Worm (Caenorhabditis elegans): ENCODE results near the gene epn-1.
A peak's percentile ranks its signal among the peaks of the same experiment; 100 is the strongest.

The epn-1 gene

DNA sequence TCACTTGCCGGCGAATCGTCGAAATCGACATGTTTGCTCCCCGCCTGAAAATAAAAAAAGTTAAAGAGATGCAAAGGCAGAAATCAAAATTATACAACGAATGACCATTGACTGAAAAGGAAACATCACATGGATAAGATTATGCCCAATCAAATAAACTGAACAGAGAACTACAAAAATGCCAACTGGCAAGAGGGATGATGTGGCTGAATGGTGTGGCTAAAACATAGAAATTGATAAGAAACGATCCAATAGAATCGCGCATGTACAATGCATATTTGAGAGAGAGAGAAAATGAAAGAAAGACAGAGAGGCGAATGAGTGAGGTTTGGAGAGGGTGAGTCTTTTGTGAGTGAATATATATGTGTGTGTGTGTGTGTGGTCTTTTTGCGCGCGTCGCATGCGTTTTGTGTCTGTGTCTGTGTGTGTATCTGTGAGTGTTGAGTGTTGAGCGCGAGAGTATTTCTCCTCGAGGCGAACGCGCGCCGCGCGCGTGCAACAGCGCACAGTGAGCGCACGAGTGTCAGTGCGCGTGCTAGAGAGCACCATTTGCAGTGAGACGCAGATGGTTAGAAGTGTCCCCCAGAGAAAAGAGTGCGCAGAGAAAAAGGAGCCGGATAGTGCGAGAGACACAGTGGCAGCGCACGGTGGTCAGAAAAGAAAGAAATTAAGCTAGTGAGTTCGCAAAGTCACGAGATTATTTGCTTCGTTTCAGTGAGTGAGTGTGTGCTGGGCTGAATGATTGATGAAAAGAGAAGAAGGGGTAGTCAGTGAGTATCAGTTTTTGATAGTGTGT, at the start of gene epn-1:
Gene epn-1 (minus strand): TSS at position 51 of the 796 bp plus-strand sequence.
- TF ChIP-seq nhr-237 (tag; optimal IDR thresholded peaks at IDR 0.05) (peak; percentile 46), ama-1 (optimal IDR thresholded peaks at IDR 0.05) (no peak), unc-62 (GFP tag; optimal IDR thresholded peaks at IDR 0.05) (peak; percentile 96), ztf-4 (tag; optimal IDR thresholded peaks at IDR 0.05) (peak; percentile 77), sea-2 (GFP tag; optimal IDR thresholded peaks at IDR 0.05) (peak; percentile 70), ceh-82 (tag; optimal IDR thresholded peaks at IDR 0.05) (peak; percentile 82), ceh-9 (tag; optimal IDR thresholded peaks at IDR 0.05) (no peak), egl-5 (tag; optimal IDR thresholded peaks at IDR 0.05) (peak; percentile 91), fkh-10 (GFP tag; optimal IDR thresholded peaks at IDR 0.05) (peak; percentile 90), tbx-2 (tag; optimal IDR thresholded peaks at IDR 0.05) (peak; percentile 94), hmg-11 (tag; optimal IDR thresholded peaks at IDR 0.05) (peak; percentile 95), zag-1 (tag; optimal IDR thresholded peaks at IDR 0.05) (peak; percentile 82), mml-1 (tag; optimal IDR thresholded peaks at IDR 0.05) (peak; percentile 73), nhr-23 (tag; optimal IDR thresholded peaks at IDR 0.05) (peak; percentile 91), nhr-25 (tag; optimal IDR thresholded peaks at IDR 0.05) (peak; percentile 99), daf-12 (tag; optimal IDR thresholded peaks at IDR 0.05) (peak; percentile 84), pqm-1 (tag; optimal IDR thresholded peaks at IDR 0.05) (peak; percentile 89), lin-39 (tag; optimal IDR thresholded peaks at IDR 0.05) (peak; percentile 97), pha-4 (tag; optimal IDR thresholded peaks at IDR 0.05) (peak; percentile 93), ceh-16 (tag; optimal IDR thresholded peaks at IDR 0.05) (no peak), snpc-4 (tag; optimal IDR thresholded peaks at IDR 0.05) (peak; percentile 69), nhr-28 (tag; optimal IDR thresholded peaks at IDR 0.05) (no peak), elt-3 (tag; optimal IDR thresholded peaks at IDR 0.05) (peak in 2 of 3 experiments; percentile 66 to 73), fkh-2 (tag; optimal IDR thresholded peaks at IDR 0.05) (peak; percentile 49), aly-2 (tag; optimal IDR thresholded peaks at IDR 0.05) (no peak), ceh-28 (tag; optimal IDR thresholded peaks at IDR 0.05) (peak; percentile 90), R02D3.7 (tag; optimal IDR thresholded peaks at IDR 0.05) (peak; percentile 82), elt-1 (tag; optimal IDR thresholded peaks at IDR 0.05) (peak; percentile 82), ZK546.5 (tag; optimal IDR thresholded peaks at IDR 0.05) (no peak), nhr-77 (tag; optimal IDR thresholded peaks at IDR 0.05) (peak; percentile 81), egl-27 (tag; optimal IDR thresholded peaks at IDR 0.05) (peak; percentile 92), skn-1 (tag; optimal IDR thresholded peaks at IDR 0.05) (peak; percentile 64), nhr-12 (tag; optimal IDR thresholded peaks at IDR 0.05) (no peak), elt-2 (tag; optimal IDR thresholded peaks at IDR 0.05) (peak; percentile 97), nhr-11 (tag; optimal IDR thresholded peaks at IDR 0.05) (peak; percentile 94), nfya-1 (tag; optimal IDR thresholded peaks at IDR 0.05; ENCODE audit: insufficient read depth) (peak; percentile 94), lsy-12 (tag; optimal IDR thresholded peaks at IDR 0.05) (peak; percentile 94), nhr-43 (tag; optimal IDR thresholded peaks at IDR 0.05; ENCODE audit: poor library complexity, severe bottlenecking) (peak; percentile 91), jun-1 (tag; optimal IDR thresholded peaks at IDR 0.05) (peak; percentile 99), fos-1 (tag; optimal IDR thresholded peaks at IDR 0.05) (peak; percentile 76), nhr-76 (tag; optimal IDR thresholded peaks at IDR 0.05) (peak; percentile 63), ztf-11 (tag; optimal IDR thresholded peaks at IDR 0.05) (no peak), mdl-1 (tag; optimal IDR thresholded peaks at IDR 0.05) (peak; percentile 99), lin-15B (tag; optimal IDR thresholded peaks at IDR 0.05) (peak; percentile 81), eor-1 (tag; optimal IDR thresholded peaks at IDR 0.05) (peak in 1 of 2 experiments; percentile 40), nhr-67 (tag; optimal IDR thresholded peaks at IDR 0.05) (no peak), unc-39 (tag; optimal IDR thresholded peaks at IDR 0.05) (no peak)

All from whole organism, L3 larva.